Fruit fly (Drosophila melanogaster): ENCODE measurements around the gene CG3706.

CG3706 gene

DNA sequence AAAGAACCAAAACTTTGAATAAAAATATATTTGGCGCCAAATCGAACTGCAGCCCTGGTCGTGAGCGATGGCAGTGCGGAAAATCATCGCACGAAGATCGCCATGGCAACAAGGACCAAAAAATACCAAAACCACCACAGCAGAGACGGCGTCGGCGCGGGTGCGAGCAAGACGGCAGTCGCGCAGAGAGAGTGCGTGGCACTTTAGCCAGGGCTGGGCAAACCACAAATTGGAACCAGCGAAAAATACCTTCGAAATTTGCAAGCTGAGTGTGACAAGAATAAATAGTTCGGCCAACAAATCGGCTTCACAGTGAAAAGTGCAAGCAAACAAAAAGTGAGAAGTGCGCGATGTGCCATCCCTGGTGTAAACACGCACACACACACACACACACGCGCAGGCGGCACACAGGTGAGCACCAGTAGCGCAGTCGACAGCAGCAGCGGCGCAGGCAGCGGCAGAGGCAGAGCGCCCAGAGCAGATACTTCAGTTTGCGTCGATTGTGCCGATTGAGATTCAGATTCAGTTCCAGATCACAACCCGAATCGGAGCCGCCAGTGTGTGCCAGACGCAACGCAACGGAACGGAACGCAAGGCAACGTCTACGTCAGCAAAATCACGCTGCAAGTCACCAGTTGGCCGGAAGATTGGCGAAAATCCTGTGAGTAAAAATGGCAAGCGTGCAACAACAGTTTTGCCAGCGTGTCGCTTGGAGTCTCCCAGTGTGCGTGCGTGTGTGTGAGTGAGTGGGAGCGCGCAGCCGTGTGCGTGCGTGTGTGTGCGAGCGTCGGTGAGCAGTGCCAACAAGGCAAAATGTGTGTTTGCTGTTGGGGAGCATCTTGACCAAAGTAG is 3.0 kb upstream of the CG3706 start, which contains the start of gene TRAM (continued):
- TF ChIP-seq Meics (GFP tag; optimal IDR thresholded peaks at IDR 0.05) (peak; percentile 98), so (GFP tag; IDR thresholded peaks at IDR 0.05) (peak; percentile 99), HLH4C (GFP tag; IDR thresholded peaks at IDR 0.05; ENCODE audit: partially characterized antibody) (peak; percentile 62), D (optimal IDR thresholded peaks at IDR 0.05) (no peak), D (GFP tag; optimal IDR thresholded peaks at IDR 0.05) (peak; percentile 98), CG11398 (GFP tag; optimal IDR thresholded peaks at IDR 0.05) (peak; percentile 98), CG15269 (tag; optimal IDR thresholded peaks at IDR 0.05) (peak; percentile 98), Optix (GFP tag; IDR thresholded peaks at IDR 0.05) (peak; percentile 99), Bdp1 (GFP tag; optimal IDR thresholded peaks at IDR 0.05) (peak; percentile 93), gce (GFP tag; IDR thresholded peaks at IDR 0.05) (peak; percentile 98), wor (GFP tag; IDR thresholded peaks at IDR 0.05) (peak; percentile 99), CG15696 (tag; optimal IDR thresholded peaks at IDR 0.05) (peak; percentile 96), CrebB (tag; optimal IDR thresholded peaks at IDR 0.05) (peak; percentile 97), sim (GFP tag; IDR thresholded peaks at IDR 0.05) (peak; percentile 96), CG12104 (GFP tag; optimal IDR thresholded peaks at IDR 0.05) (peak; percentile 94), CG15479 (GFP tag; optimal IDR thresholded peaks at IDR 0.05) (peak; percentile 68), CG12659 (GFP tag; optimal IDR thresholded peaks at IDR 0.05) (peak; percentile 99), CG34376 (GFP tag; optimal IDR thresholded peaks at IDR 0.05) (peak; percentile 99), vfl (GFP tag; optimal IDR thresholded peaks at IDR 0.05) (peak; percentile 96), CG3281 (GFP tag; optimal IDR thresholded peaks at IDR 0.05) (peak; percentile 98), otp (GFP tag; IDR thresholded peaks at IDR 0.05) (peak; percentile 99), jing (GFP tag; optimal IDR thresholded peaks at IDR 0.05) (peak; percentile 97), Poxn (GFP tag; IDR thresholded peaks at IDR 0.05) (peak; percentile 98), CG14014 (GFP tag; IDR thresholded peaks at IDR 0.05) (peak; percentile 99), Sox102F (GFP tag; optimal IDR thresholded peaks at IDR 0.05) (peak; percentile 98), CG1792 (GFP tag; optimal IDR thresholded peaks at IDR 0.05) (peak; percentile 97), CG31365 (tag; optimal IDR thresholded peaks at IDR 0.05) (peak; percentile 91), sisA (GFP tag; IDR thresholded peaks at IDR 0.05) (peak; percentile 99), Hsf (GFP tag; optimal IDR thresholded peaks at IDR 0.05) (peak; percentile 98), CG7556 (GFP tag; optimal IDR thresholded peaks at IDR 0.05) (peak; percentile 98), CG9437 (GFP tag; optimal IDR thresholded peaks at IDR 0.05) (peak; percentile 90), da (GFP tag; optimal IDR thresholded peaks at IDR 0.05) (peak; percentile 98), slbo (GFP tag; IDR thresholded peaks at IDR 0.05) (peak; percentile 99), kni (GFP tag; optimal IDR thresholded peaks at IDR 0.05) (peak; percentile 97), CG31224 (GFP tag; IDR thresholded peaks at IDR 0.05) (peak; percentile 97), btn (GFP tag; optimal IDR thresholded peaks at IDR 0.05) (peak; percentile 96), seq (GFP tag; IDR thresholded peaks at IDR 0.05) (peak; percentile 99), C15 (GFP tag; IDR thresholded peaks at IDR 0.05) (peak; percentile 97), tna (GFP tag; IDR thresholded peaks at IDR 0.05; ENCODE audit: partially characterized antibody) (peak; percentile 68), CG8281 (tag; optimal IDR thresholded peaks at IDR 0.05) (peak; percentile 87), gt (GFP tag; IDR thresholded peaks at IDR 0.05) (peak; percentile 97), cg (GFP tag; optimal IDR thresholded peaks at IDR 0.05) (peak; percentile 95), ATbp (GFP tag; optimal IDR thresholded peaks at IDR 0.05) (peak; percentile 98), oc (tag; optimal IDR thresholded peaks at IDR 0.05) (peak; percentile 97), Ets97D (GFP tag; optimal IDR thresholded peaks at IDR 0.05) (peak; percentile 89), CG10462 (GFP tag; optimal IDR thresholded peaks at IDR 0.05) (peak; percentile 96), CG4617 (GFP tag; optimal IDR thresholded peaks at IDR 0.05; ENCODE audit: borderline replicate concordance) (peak; percentile 99), CG18011 (GFP tag; optimal IDR thresholded peaks at IDR 0.05) (peak; percentile 92), Tbp (GFP tag; optimal IDR thresholded peaks at IDR 0.05) (no peak)

Measured in whole organism, embryonic.